Worm (Caenorhabditis elegans): ENCODE results near the gene T22D1.1.

Gene T22D1.1

ce11 chrIV:6923070-6923469 lies at the start of gene T22D1.1:
Gene T22D1.1 (plus strand): TSS chrIV:6923370.
- no peak for TF ChIP-seq tbx-2 (tag; optimal IDR thresholded peaks at IDR 0.05)
- no peak for TF ChIP-seq sea-2 (GFP tag; optimal IDR thresholded peaks at IDR 0.05)
- no peak for TF ChIP-seq skn-1 (tag; optimal IDR thresholded peaks at IDR 0.05)
- TF ChIP-seq nhr-11 (tag; optimal IDR thresholded peaks at IDR 0.05) = no peak
- no peak for TF ChIP-seq ztf-4 (tag; optimal IDR thresholded peaks at IDR 0.05)
- no peak for TF ChIP-seq eor-1 (tag; optimal IDR thresholded peaks at IDR 0.05)
- no peak for TF ChIP-seq ceh-82 (tag; optimal IDR thresholded peaks at IDR 0.05)
- no peak for TF ChIP-seq fkh-10 (GFP tag; optimal IDR thresholded peaks at IDR 0.05)
- TF ChIP-seq pha-4 (tag; optimal IDR thresholded peaks at IDR 0.05) = no peak
- no peak for TF ChIP-seq nhr-28 (tag; optimal IDR thresholded peaks at IDR 0.05)
- no peak for TF ChIP-seq lin-39 (tag; optimal IDR thresholded peaks at IDR 0.05)
- no peak for TF ChIP-seq nhr-77 (tag; optimal IDR thresholded peaks at IDR 0.05)
- no peak for TF ChIP-seq ceh-9 (tag; optimal IDR thresholded peaks at IDR 0.05)

ce11 chrIV:6878912-6879554 lies 44.1 kb upstream of the T22D1.1 start:
- TF ChIP-seq nhr-77 (tag; optimal IDR thresholded peaks at IDR 0.05) (no peak), nfya-1 (tag; optimal IDR thresholded peaks at IDR 0.05; ENCODE audit: insufficient read depth) (peak; percentile 82), ceh-82 (tag; optimal IDR thresholded peaks at IDR 0.05) (no peak), snpc-4 (tag; optimal IDR thresholded peaks at IDR 0.05) (no peak), ceh-16 (tag; optimal IDR thresholded peaks at IDR 0.05) (no peak), nhr-11 (tag; optimal IDR thresholded peaks at IDR 0.05) (peak; percentile 62), pqm-1 (tag; optimal IDR thresholded peaks at IDR 0.05) (peak; percentile 38), elt-3 (tag; optimal IDR thresholded peaks at IDR 0.05) (no peak), hmg-11 (tag; optimal IDR thresholded peaks at IDR 0.05) (no peak), pha-4 (tag; optimal IDR thresholded peaks at IDR 0.05) (peak; percentile 87), nhr-67 (tag; optimal IDR thresholded peaks at IDR 0.05) (no peak), nhr-25 (tag; optimal IDR thresholded peaks at IDR 0.05) (no peak), skn-1 (tag; optimal IDR thresholded peaks at IDR 0.05) (peak; percentile 10), mml-1 (tag; optimal IDR thresholded peaks at IDR 0.05) (peak; percentile 99), lin-15B (tag; optimal IDR thresholded peaks at IDR 0.05) (peak; percentile 9), R02D3.7 (tag; optimal IDR thresholded peaks at IDR 0.05) (no peak), fos-1 (tag; optimal IDR thresholded peaks at IDR 0.05) (no peak), lin-39 (tag; optimal IDR thresholded peaks at IDR 0.05) (peak; percentile 33), ama-1 (optimal IDR thresholded peaks at IDR 0.05) (no peak), nhr-23 (tag; optimal IDR thresholded peaks at IDR 0.05) (no peak), nhr-43 (tag; optimal IDR thresholded peaks at IDR 0.05; ENCODE audit: poor library complexity, severe bottlenecking) (no peak), eor-1 (tag; optimal IDR thresholded peaks at IDR 0.05) (no peak), elt-2 (tag; optimal IDR thresholded peaks at IDR 0.05) (peak; percentile 6), fkh-10 (GFP tag; optimal IDR thresholded peaks at IDR 0.05) (peak; percentile 72), nhr-237 (tag; optimal IDR thresholded peaks at IDR 0.05) (no peak), jun-1 (tag; optimal IDR thresholded peaks at IDR 0.05) (no peak), elt-1 (tag; optimal IDR thresholded peaks at IDR 0.05) (no peak), unc-62 (GFP tag; optimal IDR thresholded peaks at IDR 0.05) (no peak), ztf-11 (tag; optimal IDR thresholded peaks at IDR 0.05) (no peak), fkh-2 (tag; optimal IDR thresholded peaks at IDR 0.05) (peak; percentile 15), sea-2 (GFP tag; optimal IDR thresholded peaks at IDR 0.05) (no peak), aly-2 (tag; optimal IDR thresholded peaks at IDR 0.05) (no peak), egl-27 (tag; optimal IDR thresholded peaks at IDR 0.05) (peak; percentile 13), nhr-12 (tag; optimal IDR thresholded peaks at IDR 0.05) (no peak)

- TF ChIP-seq ceh-82 (tag; optimal IDR thresholded peaks at IDR 0.05) (no peak), nhr-67 (tag; optimal IDR thresholded peaks at IDR 0.05) (no peak), pha-4 (tag; optimal IDR thresholded peaks at IDR 0.05) (no peak), nhr-77 (tag; optimal IDR thresholded peaks at IDR 0.05) (no peak), tbx-2 (tag; optimal IDR thresholded peaks at IDR 0.05) (no peak)
These were observed 43.4 kb upstream of the T22D1.1 start for ce11 chrIV:6879666-6880210.

All from whole organism, L3 larva.